Fruit fly (Drosophila melanogaster): ENCODE data around the gene Vps36.

Gene Vps36

dm6 chr3L:13478339-13479203 lies 34.3 kb downstream of the Vps36 start (continued):
- no peak for TF ChIP-seq pb (GFP tag; optimal IDR thresholded peaks at IDR 0.05)
- peak; percentile 84 for TF ChIP-seq CG12769 (tag; optimal IDR thresholded peaks at IDR 0.05)
- 0 out of 2 replicates have a peak, but pooled peaks have one; percentile 44 for TF ChIP-seq CG14014 (GFP tag; IDR thresholded peaks at IDR 0.05)
- TF ChIP-seq Fer3 (tag; optimal IDR thresholded peaks at IDR 0.05): peak; percentile 51
- no peak for TF ChIP-seq CG7357 (GFP tag; IDR thresholded peaks at IDR 0.05)
- TF ChIP-seq Hmx (GFP tag; optimal IDR thresholded peaks at IDR 0.05): no peak
- no peak for TF ChIP-seq Xbp1 (GFP tag; optimal IDR thresholded peaks at IDR 0.05)
- TF ChIP-seq Meics (GFP tag; optimal IDR thresholded peaks at IDR 0.05): peak; percentile 55
- no peak for TF ChIP-seq pho (GFP tag; optimal IDR thresholded peaks at IDR 0.05)
- no peak for TF ChIP-seq CG31365 (tag; optimal IDR thresholded peaks at IDR 0.05)
- TF ChIP-seq Med (GFP tag): peak; percentile 62
- no peak for TF ChIP-seq CG3407 (GFP tag; optimal IDR thresholded peaks at IDR 0.05)
- no peak for TF ChIP-seq chn (GFP tag; optimal IDR thresholded peaks at IDR 0.05)
- no peak for TF ChIP-seq cad (GFP tag; optimal IDR thresholded peaks at IDR 0.05)
- no peak for TF ChIP-seq fd64A (GFP tag; optimal IDR thresholded peaks at IDR 0.05)
- TF ChIP-seq jigr1 (GFP tag; IDR thresholded peaks at IDR 0.05): no peak
- no peak for TF ChIP-seq HLH54F (GFP tag; optimal IDR thresholded peaks at IDR 0.05)
- no peak for TF ChIP-seq run (tag; optimal IDR thresholded peaks at IDR 0.05)
- TF ChIP-seq Oaz (GFP tag; IDR thresholded peaks at IDR 0.05): 0 out of 2 replicates have a peak, but pooled peaks have one; percentile 8
- no peak for TF ChIP-seq CG4424 (GFP tag; optimal IDR thresholded peaks at IDR 0.05)
- no peak for TF ChIP-seq ara (GFP tag; IDR thresholded peaks at IDR 0.05)
- TF ChIP-seq CG8944 (GFP tag; optimal IDR thresholded peaks at IDR 0.05): no peak
- TF ChIP-seq pros (GFP tag; optimal IDR thresholded peaks at IDR 0.05): no peak
- TF ChIP-seq Pdp1 (GFP tag; optimal IDR thresholded peaks at IDR 0.05): peak in 1 of 2 experiments; percentile 31
- TF ChIP-seq btn (GFP tag; optimal IDR thresholded peaks at IDR 0.05): no peak
- TF ChIP-seq H2.0 (GFP tag; IDR thresholded peaks at IDR 0.05): no peak
- TF ChIP-seq CG9817 (tag; optimal IDR thresholded peaks at IDR 0.05): peak; percentile 26
- TF ChIP-seq CG17612 (GFP tag; IDR thresholded peaks at IDR 0.05): no peak
- no peak for TF ChIP-seq CG31441 (GFP tag; IDR thresholded peaks at IDR 0.05)
- TF ChIP-seq CG2116 (GFP tag; optimal IDR thresholded peaks at IDR 0.05): no peak
- TF ChIP-seq sob (GFP tag; IDR thresholded peaks at IDR 0.05): no peak
- TF ChIP-seq zen (tag; optimal IDR thresholded peaks at IDR 0.05): no peak
- no peak for TF ChIP-seq zfh1 (GFP tag; IDR thresholded peaks at IDR 0.05)
- TF ChIP-seq Hr3 (GFP tag; optimal IDR thresholded peaks at IDR 0.05): no peak
- TF ChIP-seq CG18262 (tag; optimal IDR thresholded peaks at IDR 0.05): no peak
- TF ChIP-seq caup (GFP tag; optimal IDR thresholded peaks at IDR 0.05; ENCODE audit: severe bottlenecking): peak; percentile 20
- TF ChIP-seq schlank (tag; optimal IDR thresholded peaks at IDR 0.05): no peak
- no peak for TF ChIP-seq her (GFP tag; optimal IDR thresholded peaks at IDR 0.05)
- TF ChIP-seq unc-4 (GFP tag; IDR thresholded peaks at IDR 0.05; ENCODE audit: partially characterized antibody): no peak
- no peak for TF ChIP-seq CG1529 (GFP tag; optimal IDR thresholded peaks at IDR 0.05)
- TF ChIP-seq CG1233 (GFP tag; optimal IDR thresholded peaks at IDR 0.05): no peak
- TF ChIP-seq CG6254 (GFP tag; optimal IDR thresholded peaks at IDR 0.05): no peak
- no peak for TF ChIP-seq Lhr (GFP tag; optimal IDR thresholded peaks at IDR 0.05)
- TF ChIP-seq D19A (tag; optimal IDR thresholded peaks at IDR 0.05): no peak
- no peak for TF ChIP-seq CG1602 (GFP tag; optimal IDR thresholded peaks at IDR 0.05)
- no peak for TF ChIP-seq CG3838 (GFP tag; optimal IDR thresholded peaks at IDR 0.05)
- no peak for TF ChIP-seq CG17802 (tag; optimal IDR thresholded peaks at IDR 0.05)
- peak; percentile 86 for TF ChIP-seq grau (tag; optimal IDR thresholded peaks at IDR 0.05)
- TF ChIP-seq CG1647 (GFP tag; optimal IDR thresholded peaks at IDR 0.05): no peak
- peak; percentile 22 for TF ChIP-seq bcd (GFP tag; optimal IDR thresholded peaks at IDR 0.05)

All from whole organism, embryonic.